Worm (Caenorhabditis elegans) whole organism, L4 larva: ENCODE data around the gene F45D11.11.
"Not testable (repeated sequence)": the region's sequence is repeated elsewhere in the genome, so short reads cannot be mapped to it uniquely, and the experiment has no call there.

Experiments
- R02D3.7 ChIP-seq: fragments of 150-350 bp; sonication (generic microtip); optimal IDR thresholded peaks from 3 replicates; lab custom pipeline; 2014; ENCODE audit warnings: missing biosample characterization, missing genetic modification characterization
- Y105C5A.15 ChIP-seq: fragments of 200-800 bp; sonication (Bioruptor generic); IDR thresholded peaks from 2 replicates; pipeline ENCODE4 v1.3.6; 2022; ENCODE audit warnings: missing genetic modification characterization, missing compliant biosample characterization
- Y48G9A.11 ChIP-seq: fragments of 200-800 bp; sonication (Bioruptor generic); IDR thresholded peaks from 2 replicates; pipeline ENCODE4 v1.3.6; 2022; ENCODE audit warnings: missing genetic modification reagents, missing genetic modification characterization, missing compliant biosample characterization
- ZK546.5 ChIP-seq, 2 experiments: sonication (generic microtip); optimal IDR thresholded peaks; 2 replicates each; lab custom pipeline; 2017; ENCODE audit warnings: missing biosample characterization in 2 of 2, missing genetic modification characterization in 2 of 2
- arid-1 ChIP-seq: fragments of 200-800 bp; sonication (Bioruptor generic); conservative IDR thresholded peaks from 2 replicates; pipeline ENCODE4 v1.3.6; 2022; ENCODE audit warnings: missing genetic modification reagents, missing genetic modification characterization, missing compliant biosample characterization
- ceh-28 ChIP-seq: fragments of 150-350 bp; optimal IDR thresholded peaks from 2 replicates; lab custom pipeline; 2014; ENCODE audit warnings: missing biosample characterization, missing genetic modification reagents, missing genetic modification characterization
- ceh-82 ChIP-seq: sonication (generic microtip); optimal IDR thresholded peaks from 2 replicates; lab custom pipeline; 2017; ENCODE audit warnings: missing biosample characterization, missing genetic modification characterization
- ces-1 ChIP-seq: fragments of 150-350 bp; sonication (generic microtip); optimal IDR thresholded peaks from 4 replicates; lab custom pipeline; 2014; ENCODE audit warnings: missing biosample characterization, missing genetic modification reagents, missing genetic modification characterization
- cey-2 ChIP-seq: sonication (generic microtip); optimal IDR thresholded peaks from 3 replicates; lab custom pipeline; 2017; ENCODE audit warnings: missing genetic modification characterization, mild to moderate bottlenecking, missing compliant biosample characterization, antibody characterized with exemption, borderline replicate concordance; ENCODE audit not compliant: insufficient read depth
- daf-12 ChIP-seq: fragments of 150-350 bp; optimal IDR thresholded peaks from 2 replicates; lab custom pipeline; 2014; ENCODE audit warnings: missing biosample characterization, missing genetic modification reagents, missing genetic modification characterization
- daf-16 ChIP-seq, 3 experiments: sonication (generic microtip); optimal IDR thresholded peaks; 2 replicates each; lab custom pipeline; 2016 to 2017; ENCODE audit warnings: missing genetic modification characterization in 3 of 3, missing genetic modification reagents in 3 of 3, mild to moderate bottlenecking in 2 of 3, missing compliant biosample characterization in 2 of 3, missing biosample characterization in 1 of 3, moderate library complexity in 1 of 3
- dmd-9 ChIP-seq: fragments of 200-800 bp; sonication (Bioruptor generic); IDR thresholded peaks from 2 replicates; pipeline ENCODE4 v1.3.6; 2022; ENCODE audit warnings: missing genetic modification reagents, missing genetic modification characterization, missing compliant biosample characterization
- fkh-10 ChIP-seq: fragments of 150-350 bp; optimal IDR thresholded peaks from 2 replicates; lab custom pipeline; 2014; ENCODE audit warnings: missing biosample characterization, missing genetic modification reagents, missing genetic modification characterization
- hlh-11 ChIP-seq: fragments of 200-800 bp; sonication (Bioruptor generic); optimal IDR thresholded peaks from 2 replicates; lab custom pipeline; 2018; ENCODE audit warnings: mild to moderate bottlenecking, missing genetic modification characterization, missing compliant biosample characterization
- hlh-30 ChIP-seq: sonication (generic microtip); optimal IDR thresholded peaks from 2 replicates; lab custom pipeline; 2017; ENCODE audit warnings: antibody characterized with exemption, mild to moderate bottlenecking, missing genetic modification characterization, missing compliant biosample characterization; ENCODE audit not compliant: insufficient read depth
- lim-7 ChIP-seq: fragments of 200-800 bp; sonication (Bioruptor generic); IDR thresholded peaks from 2 replicates; pipeline ENCODE4 v1.3.6; 2022; ENCODE audit warnings: missing genetic modification characterization, missing compliant biosample characterization
- lir-3 ChIP-seq: sonication (generic microtip); optimal IDR thresholded peaks from 2 replicates; lab custom pipeline; 2016; ENCODE audit warnings: mild to moderate bottlenecking, missing genetic modification characterization, missing compliant biosample characterization
- nhr-102 ChIP-seq: sonication (generic microtip); optimal IDR thresholded peaks from 2 replicates; lab custom pipeline; 2016; ENCODE audit warnings: mild to moderate bottlenecking, missing genetic modification characterization, moderate library complexity, missing compliant biosample characterization
- nhr-111 ChIP-seq: fragments of 200-800 bp; sonication (Bioruptor generic); optimal IDR thresholded peaks from 2 replicates; lab custom pipeline; 2018; ENCODE audit warnings: mild to moderate bottlenecking, missing genetic modification characterization, missing compliant biosample characterization
- nhr-28 ChIP-seq: fragments of 150-350 bp; optimal IDR thresholded peaks from 2 replicates; lab custom pipeline; 2014; ENCODE audit warnings: missing biosample characterization, missing genetic modification characterization
- nhr-42 ChIP-seq: fragments of 200-800 bp; sonication (Bioruptor generic); IDR thresholded peaks from 2 replicates; pipeline ENCODE4 v1.3.6; 2022; ENCODE audit warnings: missing genetic modification characterization, missing compliant biosample characterization
- pqm-1 ChIP-seq: sonication (generic microtip); optimal IDR thresholded peaks from 2 replicates; lab custom pipeline; 2017; ENCODE audit warnings: missing biosample characterization, missing genetic modification characterization
- rbr-2 ChIP-seq: sonication (generic microtip); optimal IDR thresholded peaks from 2 replicates; lab custom pipeline; 2016; ENCODE audit warnings: missing genotype, missing genetic modification characterization, missing compliant biosample characterization
- set-16 ChIP-seq: fragments of 200-800 bp; sonication (Bioruptor generic); IDR thresholded peaks from 2 replicates; pipeline ENCODE4 v1.3.6; 2022; ENCODE audit warnings: missing genetic modification reagents, missing genetic modification characterization, missing compliant biosample characterization
- skn-1 ChIP-seq: fragments of 150-350 bp; optimal IDR thresholded peaks from 2 replicates; lab custom pipeline; 2014; ENCODE audit warnings: missing biosample characterization, missing genetic modification characterization
- snpc-1.2 ChIP-seq: fragments of 200-800 bp; sonication (Bioruptor generic); IDR thresholded peaks from 2 replicates; pipeline ENCODE4 v1.3.6; 2022; ENCODE audit warnings: missing genetic modification reagents, missing genetic modification characterization, missing compliant biosample characterization
- spr-3 ChIP-seq: fragments of 200-800 bp; sonication (Bioruptor generic); optimal IDR thresholded peaks from 2 replicates; lab custom pipeline; 2018; ENCODE audit warnings: mild to moderate bottlenecking, missing genetic modification characterization, missing compliant biosample characterization
- tag-97 ChIP-seq: fragments of 200-800 bp; sonication (Bioruptor generic); IDR thresholded peaks from 2 replicates; pipeline ENCODE4 v1.3.6; 2022; ENCODE audit warnings: missing genetic modification characterization, missing compliant biosample characterization
- unc-39 ChIP-seq: sonication (generic microtip); optimal IDR thresholded peaks from 2 replicates; lab custom pipeline; 2017; ENCODE audit warnings: missing biosample characterization, missing genetic modification characterization
- vab-7 ChIP-seq: fragments of 200-800 bp; sonication (Bioruptor generic); IDR thresholded peaks from 2 replicates; pipeline ENCODE4 v1.3.6; 2022; ENCODE audit warnings: missing genetic modification reagents, missing genetic modification characterization, missing compliant biosample characterization
- zfp-3 ChIP-seq: fragments of 200-800 bp; sonication (Bioruptor generic); conservative IDR thresholded peaks from 2 replicates; pipeline ENCODE4 v1.3.6; 2022; ENCODE audit warnings: missing genetic modification reagents, missing genetic modification characterization, missing compliant biosample characterization
- ztf-11 ChIP-seq: fragments of 150-350 bp; optimal IDR thresholded peaks from 2 replicates; lab custom pipeline; 2014; ENCODE audit warnings: missing biosample characterization, missing genetic modification characterization
- ztf-7 ChIP-seq: fragments of 150-350 bp; optimal IDR thresholded peaks from 2 replicates; lab custom pipeline; 2014; ENCODE audit warnings: missing biosample characterization, missing genetic modification characterization

F45D11.11 gene

ce11 chrII:1028602-1029001, 32.6 kb upstream of the F45D11.11 start, which contains the start of gene math-34 (continued):
- TF ChIP-seq daf-16 (GFP tag; optimal IDR thresholded peaks at IDR 0.05; lab: Kevin White, UChicago) = no peak
- TF ChIP-seq daf-16 (tag; optimal IDR thresholded peaks at IDR 0.05; lab: Kevin White, UChicago) = peak; percentile 68
- no peak for TF ChIP-seq nhr-111
- no peak for TF ChIP-seq ZK546.5 (tag; optimal IDR thresholded peaks at IDR 0.05; lab: Kevin White, UChicago)
- TF ChIP-seq, all 104 proteins: peak for 6

DNA sequence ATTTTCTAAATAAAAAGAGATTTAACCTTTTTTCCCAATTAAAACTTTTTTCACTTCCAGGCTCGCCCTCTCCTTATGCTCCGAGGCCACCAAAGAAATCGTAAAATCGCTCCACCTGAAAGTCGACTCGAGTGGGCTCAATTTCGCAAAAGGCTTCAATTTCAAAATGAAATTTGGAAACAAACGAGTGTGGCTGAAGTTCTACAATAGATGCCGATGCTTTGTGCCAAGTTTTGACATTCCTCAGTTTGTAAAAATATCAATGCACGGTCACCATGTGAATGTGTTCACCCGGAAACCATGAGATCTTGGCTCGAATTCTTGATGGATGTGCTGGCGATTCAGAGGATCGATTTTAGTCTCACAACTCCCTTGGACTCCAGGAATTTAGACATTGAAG, 30.7 kb upstream of the F45D11.11 start, which contains the start of gene M01D1.12:
TSS of gene M01D1.12 (plus strand) at position 301 of the 400 bp plus-strand sequence.
- TF ChIP-seq vab-7 (GFP tag; lab: Robert Waterston, UW) (no peak), snpc-1.2 (GFP tag; lab: Robert Waterston, UW) (no peak), arid-1 (GFP tag; lab: Robert Waterston, UW) (no peak), ztf-7 (no peak), unc-39 (no peak), hlh-30 (tag; lab: Kevin White, UChicago) (no peak), nhr-42 (GFP tag; lab: Robert Waterston, UW) (no peak), nhr-28 (tag; lab: Kevin White, UChicago) (no peak), spr-3 (no peak), lir-3 (tag; lab: Kevin White, UChicago) (no peak), tag-97 (no peak)
- TF ChIP-seq, all 104 proteins: peak for 0

ce11 chrII:1024684-1025083, 28.7 kb upstream of the F45D11.11 start, which contains the start of gene btb-11:
Gene btb-11 (minus strand): TSS chrII:1024784.
- TF ChIP-seq hlh-11 (tag; lab: Kevin White, UChicago); spr-3; R02D3.7 (tag; lab: Kevin White, UChicago): not testable (repeated sequence)

ce11 chrII:1006375-1006774, 10.4 kb upstream of the F45D11.11 start, which contains the start of gene F45D11.14:
Gene F45D11.14 (minus strand): TSS chrII:1006475.
- TF ChIP-seq skn-1; fkh-10 (GFP tag; lab: Kevin White, UChicago); daf-12: not testable (repeated sequence)

- TF ChIP-seq Y48G9A.11 (GFP tag; lab: Robert Waterston, UW) (no peak), ZK546.5 (tag; optimal IDR thresholded peaks at IDR 0.05; lab: Kevin White, UChicago) (no peak), fkh-10 (GFP tag; lab: Kevin White, UChicago) (no peak), ces-1 (no peak), daf-12 (no peak), lim-7 (GFP tag; lab: Robert Waterston, UW) (no peak), set-16 (no peak), arid-1 (GFP tag; lab: Robert Waterston, UW) (no peak), ztf-11 (tag; lab: Kevin White, UChicago) (no peak), zfp-3 (GFP tag; lab: Robert Waterston, UW) (no peak), snpc-1.2 (GFP tag; lab: Robert Waterston, UW) (no peak), ceh-82 (tag; lab: Kevin White, UChicago) (no peak), nhr-102 (tag; lab: Kevin White, UChicago) (no peak), rbr-2 (tag; lab: Kevin White, UChicago) (no peak), pqm-1 (tag; lab: Kevin White, UChicago) (no peak), Y105C5A.15 (no peak), spr-3 (no peak), cey-2 (tag; lab: Kevin White, UChicago) (no peak), ceh-28 (tag; lab: Kevin White, UChicago) (no peak), dmd-9 (GFP tag; lab: Robert Waterston, UW) (no peak)
These were observed 5.3 kb upstream of the F45D11.11 start, which contains the start of the genes fbxb-30 and F45D11.5 for ce11 chrII:1001351-1001750. Gene fbxb-30 (minus strand): TSS chrII:1001451. Gene F45D11.5 (plus strand): TSS chrII:1001702.
